Worm (Caenorhabditis elegans): ENCODE measurements around the gene abu-10.
A peak's percentile ranks its signal among the peaks of the same experiment; 100 is the strongest.

The abu-10 gene

DNA sequence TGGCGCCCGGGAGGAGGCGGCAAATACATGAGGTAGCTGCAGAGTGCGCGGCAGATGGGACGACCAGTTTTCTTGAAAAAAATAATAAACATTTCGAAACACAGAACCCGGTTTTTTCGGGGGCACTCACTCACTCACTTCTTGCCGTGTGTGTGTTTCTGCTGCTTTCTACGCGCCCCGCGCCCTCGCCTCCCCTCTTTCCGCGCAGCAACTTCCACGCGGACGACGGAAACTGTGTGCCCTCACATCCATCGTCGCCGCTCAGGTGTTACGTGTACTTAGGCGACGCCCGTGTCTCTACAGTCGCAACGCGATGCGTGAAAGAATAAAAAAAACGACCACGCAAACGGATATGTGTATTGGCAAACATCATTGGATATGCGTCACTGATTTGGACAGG lies 26.5 kb downstream of the abu-10 start:
- TF ChIP-seq nhr-21 (tag; optimal IDR thresholded peaks at IDR 0.05) = peak; percentile 58
- no peak for TF ChIP-seq snpc-4 (tag; optimal IDR thresholded peaks at IDR 0.05)
- TF ChIP-seq nhr-77 (tag; optimal IDR thresholded peaks at IDR 0.05) = no peak

- TF ChIP-seq nhr-11 (tag; optimal IDR thresholded peaks at IDR 0.05) = no peak
- no peak for TF ChIP-seq sma-3 (GFP tag; optimal IDR thresholded peaks at IDR 0.05)
- no peak for TF ChIP-seq ztf-11 (tag; optimal IDR thresholded peaks at IDR 0.05)
- TF ChIP-seq nhr-23 (tag; optimal IDR thresholded peaks at IDR 0.05) = no peak
- TF ChIP-seq elt-1 (tag; optimal IDR thresholded peaks at IDR 0.05) = no peak
- no peak for TF ChIP-seq ama-1 (optimal IDR thresholded peaks at IDR 0.05)
- TF ChIP-seq R02D3.7 (tag; optimal IDR thresholded peaks at IDR 0.05) = no peak
- TF ChIP-seq egl-27 (tag; optimal IDR thresholded peaks at IDR 0.05) = no peak
- TF ChIP-seq sma-9 (GFP tag; optimal IDR thresholded peaks at IDR 0.05) = peak; percentile 51
- TF ChIP-seq sma-9 (tag; optimal IDR thresholded peaks at IDR 0.05) = no peak
- no peak for TF ChIP-seq ztf-1 (GFP tag; conservative IDR thresholded peaks at IDR 0.05)
- peak; percentile 50 for TF ChIP-seq crh-2 (tag; optimal IDR thresholded peaks at IDR 0.05)
- no peak for TF ChIP-seq C34F6.9 (tag; optimal IDR thresholded peaks at IDR 0.05)
- no peak for TF ChIP-seq nhr-25 (tag; optimal IDR thresholded peaks at IDR 0.05)
- no peak for TF ChIP-seq ZK546.5 (tag; optimal IDR thresholded peaks at IDR 0.05)
- no peak for TF ChIP-seq dmd-4 (tag; optimal IDR thresholded peaks at IDR 0.05)
- no peak for TF ChIP-seq skn-1 (tag; optimal IDR thresholded peaks at IDR 0.05)
- TF ChIP-seq alr-1 (tag; optimal IDR thresholded peaks at IDR 0.05) = no peak
- TF ChIP-seq fos-1 (tag; optimal IDR thresholded peaks at IDR 0.05) = peak; percentile 9
Observed at ce11 chrX:3824907-3825689, 27.1 kb downstream of the abu-10 start.

ce11 chrX:3826172-3826571 lies 28.2 kb downstream of the abu-10 start:
- TF ChIP-seq F13H6.1 (tag; optimal IDR thresholded peaks at IDR 0.05) (peak; percentile 73), ztf-11 (tag; optimal IDR thresholded peaks at IDR 0.05) (no peak), nhr-129 (tag; optimal IDR thresholded peaks at IDR 0.05) (peak; percentile 32), lsy-2 (tag; optimal IDR thresholded peaks at IDR 0.05) (no peak)

DNA sequence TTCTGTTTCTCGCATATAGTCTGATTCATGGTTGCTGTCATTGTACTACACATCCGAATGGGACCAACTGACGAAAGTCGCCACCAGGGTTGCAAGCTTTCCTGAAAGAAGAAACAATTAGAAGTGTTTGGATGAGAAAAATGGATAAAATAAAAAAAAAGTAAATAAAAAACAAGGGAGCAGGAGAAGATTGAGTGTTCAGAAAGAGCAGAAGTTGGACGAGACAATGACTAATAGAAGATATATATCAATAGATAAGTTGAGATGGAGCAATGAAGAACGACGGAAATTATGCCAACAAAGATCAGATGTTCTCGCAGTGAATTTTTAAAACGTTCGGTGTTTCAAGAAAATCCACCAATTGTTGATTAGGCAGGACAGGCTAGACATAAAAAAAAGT lies 28.9 kb downstream of the abu-10 start, which contains the start of gene fkh-9:
fkh-9 (minus strand) TSS at position 101 of the 400 bp plus-strand sequence.
- TF ChIP-seq elt-1 (tag; optimal IDR thresholded peaks at IDR 0.05) (no peak), nhr-10 (tag; optimal IDR thresholded peaks at IDR 0.05) (no peak), nhr-11 (tag; optimal IDR thresholded peaks at IDR 0.05) (no peak), R02D3.7 (tag; optimal IDR thresholded peaks at IDR 0.05) (no peak), ceh-82 (tag; optimal IDR thresholded peaks at IDR 0.05) (no peak), nhr-237 (tag; optimal IDR thresholded peaks at IDR 0.05) (no peak), nhr-129 (tag; optimal IDR thresholded peaks at IDR 0.05) (no peak), nhr-25 (tag; optimal IDR thresholded peaks at IDR 0.05) (no peak), ceh-16 (tag; optimal IDR thresholded peaks at IDR 0.05) (no peak)

DNA sequence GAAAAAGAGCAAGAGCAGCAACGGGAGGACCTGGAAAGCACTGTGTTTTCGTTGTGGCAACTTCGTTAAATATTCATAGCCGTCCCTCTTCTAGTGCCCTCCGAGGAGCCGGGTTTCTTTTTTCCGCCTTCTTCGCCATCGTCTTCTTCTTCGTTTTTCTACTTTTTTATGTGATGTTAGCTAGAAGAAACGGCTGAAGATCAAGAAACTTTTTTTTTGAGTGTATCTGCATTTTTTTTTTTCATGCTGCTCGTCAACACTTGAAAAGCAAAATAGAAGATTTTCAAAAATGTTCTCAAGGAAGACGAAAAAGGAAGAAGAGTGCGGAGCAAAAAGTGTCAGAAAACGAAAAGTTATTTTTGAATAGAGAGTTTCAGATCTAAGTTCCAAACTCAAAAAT lies 29.3 kb downstream of the abu-10 start:
- TF ChIP-seq ztf-1 (GFP tag; conservative IDR thresholded peaks at IDR 0.05) = no peak
- TF ChIP-seq mdl-1 (tag; optimal IDR thresholded peaks at IDR 0.05) = no peak
- TF ChIP-seq ztf-4 (tag; optimal IDR thresholded peaks at IDR 0.05) = no peak
- no peak for TF ChIP-seq sma-3 (GFP tag; optimal IDR thresholded peaks at IDR 0.05)
- TF ChIP-seq nhr-21 (tag; optimal IDR thresholded peaks at IDR 0.05) = no peak
- TF ChIP-seq nhr-25 (tag; optimal IDR thresholded peaks at IDR 0.05) = no peak
- TF ChIP-seq fos-1 (tag; optimal IDR thresholded peaks at IDR 0.05) = no peak
- no peak for TF ChIP-seq nhr-237 (tag; optimal IDR thresholded peaks at IDR 0.05)
- no peak for TF ChIP-seq peb-1 (tag; optimal IDR thresholded peaks at IDR 0.05)
- TF ChIP-seq crh-2 (tag; optimal IDR thresholded peaks at IDR 0.05) = no peak
- TF ChIP-seq R02D3.7 (tag; optimal IDR thresholded peaks at IDR 0.05) = no peak
- no peak for TF ChIP-seq zag-1 (tag; optimal IDR thresholded peaks at IDR 0.05)
